Fruit fly (Drosophila melanogaster): ENCODE data around the gene rdgB.

The rdgB gene

DNA sequence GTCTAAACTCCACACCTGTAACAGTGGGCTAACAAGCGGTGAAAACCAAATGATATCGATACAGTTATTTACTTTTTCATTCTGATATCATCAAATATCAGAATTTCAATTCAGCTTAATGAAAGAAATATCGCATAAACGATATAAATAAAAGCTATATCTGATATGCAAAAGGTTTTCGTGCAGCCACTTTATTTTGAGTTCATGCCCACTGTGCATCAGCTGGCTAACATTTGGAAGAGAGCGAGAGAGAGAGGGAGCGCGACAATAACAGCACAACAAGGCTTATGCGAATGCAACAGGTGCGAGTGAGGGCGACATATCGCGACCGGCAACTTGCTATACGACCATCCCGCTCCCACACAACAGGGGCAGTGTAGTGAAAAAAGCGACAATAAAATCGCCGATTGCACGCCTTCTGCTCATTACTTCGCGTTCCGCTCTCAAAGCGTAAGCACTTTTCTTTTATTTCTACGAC, 23.1 kb upstream of the rdgB start, which contains the start of gene CG11151 (continued):
- TF ChIP-seq shn (GFP tag; optimal IDR thresholded peaks at IDR 0.05): peak; percentile 98
- peak; percentile 94 for TF ChIP-seq H15 (GFP tag; IDR thresholded peaks at IDR 0.05)
- no peak for TF ChIP-seq usp (GFP tag; optimal IDR thresholded peaks at IDR 0.05)
- TF ChIP-seq CG31365 (tag; optimal IDR thresholded peaks at IDR 0.05): peak; percentile 86
- TF ChIP-seq CG10979 (tag; optimal IDR thresholded peaks at IDR 0.05): peak; percentile 96
- peak; percentile 94 for TF ChIP-seq stc (GFP tag; IDR thresholded peaks at IDR 0.05)
- peak; percentile 97 for TF ChIP-seq BtbVII (GFP tag; optimal IDR thresholded peaks at IDR 0.05)
- peak; percentile 97 for TF ChIP-seq HmgZ (tag; optimal IDR thresholded peaks at IDR 0.05)
- peak; percentile 74; the same call in 1 of the 2 replicates for TF ChIP-seq dan (GFP tag; IDR thresholded peaks at IDR 0.05)
- TF ChIP-seq nerfin-2 (GFP tag; IDR thresholded peaks at IDR 0.05; ENCODE audit: partially characterized antibody): peak; percentile 81
- TF ChIP-seq row (GFP tag; IDR thresholded peaks at IDR 0.05): peak; percentile 98
- TF ChIP-seq CG7987 (GFP tag; optimal IDR thresholded peaks at IDR 0.05): peak; percentile 91
- TF ChIP-seq Hmx (GFP tag; optimal IDR thresholded peaks at IDR 0.05): peak; percentile 92
- TF ChIP-seq CrebB (tag; optimal IDR thresholded peaks at IDR 0.05): peak; percentile 96
- TF ChIP-seq HHEX (GFP tag; optimal IDR thresholded peaks at IDR 0.05): peak; percentile 96
- TF ChIP-seq grau (tag; optimal IDR thresholded peaks at IDR 0.05): peak; percentile 96
- TF ChIP-seq CG33213 (GFP tag; optimal IDR thresholded peaks at IDR 0.05): peak; percentile 94
- TF ChIP-seq CG13424 (tag; optimal IDR thresholded peaks at IDR 0.05): peak; percentile 97
- TF ChIP-seq GATAe (GFP tag; conservative IDR thresholded peaks at IDR 0.05): peak; percentile 76
- peak; percentile 49; the same call in 1 of the 2 replicates for TF ChIP-seq sna (GFP tag; IDR thresholded peaks at IDR 0.05; ENCODE audit: partially characterized antibody)
- peak; percentile 97 for TF ChIP-seq HLH54F (GFP tag; optimal IDR thresholded peaks at IDR 0.05)
- TF ChIP-seq D (optimal IDR thresholded peaks at IDR 0.05): no peak
- TF ChIP-seq D (GFP tag; optimal IDR thresholded peaks at IDR 0.05): peak; percentile 95
- peak; percentile 91 for TF ChIP-seq CG9437 (GFP tag; optimal IDR thresholded peaks at IDR 0.05)
- TF ChIP-seq CG30020 (tag; optimal IDR thresholded peaks at IDR 0.05): peak; percentile 80
- peak; percentile 85 for TF ChIP-seq Ravus (GFP tag; IDR thresholded peaks at IDR 0.05)
- peak; percentile 93 for TF ChIP-seq sim (GFP tag; IDR thresholded peaks at IDR 0.05)
- TF ChIP-seq Ssrp (tag; optimal IDR thresholded peaks at IDR 0.05): peak; percentile 96
- TF ChIP-seq Drgx (GFP tag; IDR thresholded peaks at IDR 0.05): peak; percentile 96
- TF ChIP-seq HmgD (GFP tag; optimal IDR thresholded peaks at IDR 0.05): peak; percentile 93
- peak; percentile 97 for TF ChIP-seq oc (tag; optimal IDR thresholded peaks at IDR 0.05)
- TF ChIP-seq Dp (GFP tag; optimal IDR thresholded peaks at IDR 0.05): peak; percentile 38
- TF ChIP-seq CG10209 (GFP tag; optimal IDR thresholded peaks at IDR 0.05): peak; percentile 97
- peak; percentile 66 to 88 for TF ChIP-seq tll (GFP tag; optimal IDR thresholded peaks at IDR 0.05)
- peak; percentile 87 for TF ChIP-seq CG11696 (GFP tag; IDR thresholded peaks at IDR 0.05)
- peak; percentile 94 for TF ChIP-seq CG3407 (GFP tag; optimal IDR thresholded peaks at IDR 0.05)
- peak; percentile 85 for TF ChIP-seq ssp (GFP tag; IDR thresholded peaks at IDR 0.05)
- peak; percentile 92 for TF ChIP-seq ttk (GFP tag; IDR thresholded peaks at IDR 0.05)
- TF ChIP-seq bbx (GFP tag; IDR thresholded peaks at IDR 0.05; ENCODE audit: partially characterized antibody): peak; percentile 50; the same call in 1 of the 2 replicates
- TF ChIP-seq Antp (GFP tag; optimal IDR thresholded peaks at IDR 0.05): peak; percentile 98
- peak in 1 of 3 experiments; percentile 92 for TF ChIP-seq Stat92E (GFP tag; optimal IDR thresholded peaks at IDR 0.05)
- TF ChIP-seq grn (GFP tag; optimal IDR thresholded peaks at IDR 0.05): peak; percentile 64
- peak; percentile 98 for TF ChIP-seq CG7839 (tag; optimal IDR thresholded peaks at IDR 0.05)
- no peak for TF ChIP-seq h (optimal IDR thresholded peaks at IDR 0.05)
- TF ChIP-seq ab (GFP tag; optimal IDR thresholded peaks at IDR 0.05): peak; percentile 82
- TF ChIP-seq aop (GFP tag; IDR thresholded peaks at IDR 0.05): peak; percentile 72
- TF ChIP-seq CG12942 (GFP tag; optimal IDR thresholded peaks at IDR 0.05): peak; percentile 96
- peak; percentile 98 for TF ChIP-seq CHES-1-like (GFP tag; optimal IDR thresholded peaks at IDR 0.05)
- TF ChIP-seq nau (GFP tag; optimal IDR thresholded peaks at IDR 0.05): peak; percentile 92
- peak; percentile 92 for TF ChIP-seq CG10462 (GFP tag; optimal IDR thresholded peaks at IDR 0.05)
- TF ChIP-seq Gug (GFP tag; IDR thresholded peaks at IDR 0.05): peak; percentile 90
